Fruit fly (Drosophila melanogaster) whole organism, pupa: ENCODE data around the gene CG31178.

Source experiments
- CG10348 ChIP-seq: fragments of 200-800 bp; sonication (Bioruptor generic); IDR thresholded peaks from 2 replicates; pipeline ENCODE4 v1.3.6; 2022; ENCODE audit warnings: missing biosample characterization, missing genetic modification characterization
- CG12605 ChIP-seq: fragments of 200-800 bp; sonication (Bioruptor generic); IDR thresholded peaks from 2 replicates; pipeline ENCODE4 v1.3.6; 2022; ENCODE audit warnings: missing biosample characterization, missing genetic modification characterization
- CG13204 ChIP-seq: fragments of 200-800 bp; sonication (Bioruptor generic); optimal IDR thresholded peaks from 2 replicates; lab custom pipeline; 2018; ENCODE audit warnings: missing biosample characterization, mild to moderate bottlenecking, missing genetic modification characterization, moderate library complexity
- CG14655 ChIP-seq: fragments of 200-800 bp; sonication (Bioruptor generic); optimal IDR thresholded peaks from 3 replicates; lab custom pipeline; 2017; ENCODE audit warnings: mild to moderate bottlenecking, missing biosample characterization, missing genetic modification reagents, missing genetic modification characterization
- CG15710 ChIP-seq: fragments of 200-800 bp; sonication (Bioruptor generic); optimal IDR thresholded peaks from 2 replicates; lab custom pipeline; 2018; ENCODE audit warnings: missing biosample characterization, mild to moderate bottlenecking, missing genetic modification characterization, moderate library complexity
- CG17806 ChIP-seq: fragments of 200-800 bp; sonication (Bioruptor generic); optimal IDR thresholded peaks from 2 replicates; lab custom pipeline; 2018; ENCODE audit warnings: missing biosample characterization, mild to moderate bottlenecking, missing genetic modification characterization, moderate library complexity
- CG32121 ChIP-seq: fragments of 200-800 bp; sonication (Bioruptor generic); IDR thresholded peaks from 2 replicates; pipeline ENCODE4 v1.3.6; 2022; ENCODE audit warnings: missing biosample characterization, missing genetic modification characterization
- CG34367 ChIP-seq: fragments of 200-800 bp; sonication (Bioruptor generic); optimal IDR thresholded peaks from 2 replicates; lab custom pipeline; 2018; ENCODE audit warnings: missing biosample characterization, mild to moderate bottlenecking, missing genetic modification characterization
- CG4496 ChIP-seq: fragments of 200-800 bp; sonication (Bioruptor generic); IDR thresholded peaks from 3 replicates; pipeline ENCODE4 v1.3.6; 2022; ENCODE audit warnings: missing biosample characterization, missing genetic modification characterization
- CG8159 ChIP-seq: fragments of 200-800 bp; sonication (Bioruptor generic); optimal IDR thresholded peaks from 3 replicates; lab custom pipeline; 2018; ENCODE audit warnings: missing biosample characterization, mild to moderate bottlenecking, missing genetic modification characterization, moderate library complexity
- CG8301 ChIP-seq: fragments of 200-800 bp; sonication (Bioruptor generic); optimal IDR thresholded peaks from 2 replicates; lab custom pipeline; 2018; ENCODE audit warnings: missing biosample characterization, mild to moderate bottlenecking, missing genetic modification characterization
- CG9948 ChIP-seq: fragments of 200-800 bp; sonication (Bioruptor generic); optimal IDR thresholded peaks from 2 replicates; lab custom pipeline; 2018; ENCODE audit warnings: missing biosample characterization, mild to moderate bottlenecking, missing genetic modification characterization, moderate library complexity
- D1 ChIP-seq: fragments of 200-800 bp; sonication (Bioruptor generic); optimal IDR thresholded peaks from 2 replicates; lab custom pipeline; 2018; ENCODE audit warnings: missing biosample characterization, mild to moderate bottlenecking, missing genetic modification characterization, moderate library complexity
- EcR ChIP-seq: fragments of 200-800 bp; sonication (Bioruptor generic); optimal IDR thresholded peaks from 3 replicates; lab custom pipeline; 2019; ENCODE audit warnings: missing biosample characterization, missing genetic modification characterization, mild to moderate bottlenecking, moderate library complexity, missing genetic modification reagents
- Ets98B ChIP-seq: fragments of 200-800 bp; sonication (Bioruptor generic); IDR thresholded peaks from 2 replicates; pipeline ENCODE4 v1.3.6; 2022; ENCODE audit warnings: missing biosample characterization, missing genetic modification characterization
- Pif1A ChIP-seq: fragments of 200-800 bp; sonication (Bioruptor generic); optimal IDR thresholded peaks from 3 replicates; lab custom pipeline; 2016; ENCODE audit warnings: missing biosample characterization, missing genetic modification characterization
- Pif1B ChIP-seq: fragments of 200-800 bp; sonication (Bioruptor generic); optimal IDR thresholded peaks from 3 replicates; lab custom pipeline; 2016; ENCODE audit warnings: missing biosample characterization, missing genetic modification characterization
- Snoo ChIP-seq: fragments of 200-800 bp; sonication (Bioruptor generic); optimal IDR thresholded peaks from 3 replicates; lab custom pipeline; 2017; ENCODE audit warnings: missing biosample characterization, mild to moderate bottlenecking, missing genetic modification characterization, inconsistent platforms
- fd96Ca ChIP-seq: fragments of 200-800 bp; sonication (Bioruptor generic); IDR thresholded peaks from 3 replicates; pipeline ENCODE4 v1.3.6; 2022; ENCODE audit warnings: missing biosample characterization, missing genetic modification characterization
- gl ChIP-seq: fragments of 200-800 bp; sonication (Bioruptor generic); optimal IDR thresholded peaks from 2 replicates; lab custom pipeline; 2018; ENCODE audit warnings: missing biosample characterization, mild to moderate bottlenecking, missing genetic modification characterization
- rn ChIP-seq: fragments of 200-800 bp; sonication (Bioruptor generic); IDR thresholded peaks from 2 replicates; pipeline ENCODE4 v1.3.6; 2022; ENCODE audit warnings: missing biosample characterization, missing genetic modification characterization

CG31178 gene

dm6 chr3R:21904345-21904744 is 30.8 kb downstream of the CG31178 start:
- TF ChIP-seq CG12605 (GFP tag; lab: Robert Waterston, UW) (no peak), CG4496 (GFP tag; lab: Robert Waterston, UW) (no peak), EcR (peak; percentile 90), CG14655 (GFP tag; lab: Kevin White, UChicago) (peak; percentile 5), CG32121 (no peak), Snoo (tag; lab: Kevin White, UChicago) (no peak), CG17806 (tag; lab: Kevin White, UChicago) (no peak), CG10348 (GFP tag; lab: Robert Waterston, UW) (no peak), CG15710 (tag; lab: Kevin White, UChicago) (peak; percentile 2), rn (GFP tag; lab: Robert Waterston, UW) (no peak)

dm6 chr3R:21905615-21906014 is 32.1 kb downstream of the CG31178 start:
- TF ChIP-seq Pif1B (GFP tag; lab: Kevin White, UChicago) (peak; percentile 85), CG13204 (GFP tag; lab: Kevin White, UChicago) (peak; percentile 57), CG4496 (GFP tag; lab: Robert Waterston, UW) (peak; percentile 91), rn (GFP tag; lab: Robert Waterston, UW) (peak; percentile 78), D1 (tag; lab: Kevin White, UChicago) (peak; percentile 84), CG14655 (GFP tag; lab: Kevin White, UChicago) (peak; percentile 94), CG17806 (tag; lab: Kevin White, UChicago) (peak; percentile 91), fd96Ca (GFP tag; lab: Robert Waterston, UW) (peak; percentile 82; the same call in 2 of the 3 replicates), Pif1A (GFP tag; lab: Kevin White, UChicago) (peak; percentile 87), CG34367 (peak; percentile 87), CG8159 (peak; percentile 88), CG10348 (GFP tag; lab: Robert Waterston, UW) (no peak), CG12605 (GFP tag; lab: Robert Waterston, UW) (peak; percentile 83), Ets98B (peak; percentile 90), CG9948 (tag; lab: Kevin White, UChicago) (peak; percentile 94), CG15710 (tag; lab: Kevin White, UChicago) (peak; percentile 89), CG32121 (peak; percentile 83), gl (tag; lab: Kevin White, UChicago) (peak; percentile 65), EcR (peak; percentile 6), Snoo (tag; lab: Kevin White, UChicago) (peak; percentile 81), CG8301 (tag; lab: Kevin White, UChicago) (peak; percentile 94)

dm6 chr3R:21906867-21907266 is 33.3 kb downstream of the CG31178 start:
- TF ChIP-seq CG14655 (GFP tag; lab: Kevin White, UChicago) (peak; percentile 76), CG9948 (tag; lab: Kevin White, UChicago) (peak; percentile 39), CG13204 (GFP tag; lab: Kevin White, UChicago) (no peak), CG8301 (tag; lab: Kevin White, UChicago) (peak; percentile 50), CG32121 (no peak), fd96Ca (GFP tag; lab: Robert Waterston, UW) (no peak), Pif1B (GFP tag; lab: Kevin White, UChicago) (no peak), CG4496 (GFP tag; lab: Robert Waterston, UW) (no peak), CG17806 (tag; lab: Kevin White, UChicago) (peak; percentile 4), CG34367 (no peak)

- TF ChIP-seq Pif1A (GFP tag; lab: Kevin White, UChicago): no peak
- TF ChIP-seq Snoo (tag; lab: Kevin White, UChicago): no peak
- TF ChIP-seq rn (GFP tag; lab: Robert Waterston, UW): no peak
- no peak for TF ChIP-seq CG13204 (GFP tag; lab: Kevin White, UChicago)
- no peak for TF ChIP-seq CG34367
Measured at dm6 chr3R:21911516-21911915, 38.0 kb downstream of the CG31178 start, which contains the start of gene Qsox3. Gene Qsox3 (plus strand): TSS chr3R:21911816.

dm6 chr3R:21913447-21913846 is 39.9 kb downstream of the CG31178 start, which contains the start of gene Qsox2:
Gene Qsox2 (plus strand): TSS chr3R:21913747.
- TF ChIP-seq CG12605 (GFP tag; lab: Robert Waterston, UW): no peak
- TF ChIP-seq CG34367: no peak
- TF ChIP-seq gl (tag; lab: Kevin White, UChicago): no peak
- TF ChIP-seq Ets98B: no peak
- TF ChIP-seq CG10348 (GFP tag; lab: Robert Waterston, UW): no peak
- TF ChIP-seq CG8301 (tag; lab: Kevin White, UChicago): no peak
- TF ChIP-seq CG9948 (tag; lab: Kevin White, UChicago): no peak
- TF ChIP-seq Snoo (tag; lab: Kevin White, UChicago): no peak
- no peak for TF ChIP-seq CG15710 (tag; lab: Kevin White, UChicago)
- no peak for TF ChIP-seq Pif1B (GFP tag; lab: Kevin White, UChicago)
- no peak for TF ChIP-seq Pif1A (GFP tag; lab: Kevin White, UChicago)
- no peak for TF ChIP-seq rn (GFP tag; lab: Robert Waterston, UW)
- TF ChIP-seq EcR: no peak

- TF ChIP-seq CG8159 (no peak), CG10348 (GFP tag; lab: Robert Waterston, UW) (no peak), rn (GFP tag; lab: Robert Waterston, UW) (no peak), CG9948 (tag; lab: Kevin White, UChicago) (no peak), gl (tag; lab: Kevin White, UChicago) (no peak), D1 (tag; lab: Kevin White, UChicago) (no peak), CG14655 (GFP tag; lab: Kevin White, UChicago) (no peak), CG8301 (tag; lab: Kevin White, UChicago) (no peak), EcR (no peak), CG4496 (GFP tag; lab: Robert Waterston, UW) (no peak), fd96Ca (GFP tag; lab: Robert Waterston, UW) (no peak), CG12605 (GFP tag; lab: Robert Waterston, UW) (no peak), Ets98B (no peak), CG17806 (tag; lab: Kevin White, UChicago) (no peak), CG32121 (no peak), Pif1B (GFP tag; lab: Kevin White, UChicago) (no peak), CG34367 (no peak)
Measured at dm6 chr3R:21916987-21917386, 43.4 kb downstream of the CG31178 start.
